Worm (Caenorhabditis elegans) whole organism, L2 larva: ENCODE data around the gene K01D12.5.

Experiments
- C34F6.9 ChIP-seq: fragments of 150-350 bp; optimal IDR thresholded peaks from 2 replicates; lab custom pipeline; 2014; ENCODE audit warnings: missing biosample characterization, missing genetic modification characterization
- F13H6.1 ChIP-seq: sonication (generic microtip); optimal IDR thresholded peaks from 2 replicates; lab custom pipeline; 2016; ENCODE audit warnings: missing genetic modification characterization, missing compliant biosample characterization
- R02D3.7 ChIP-seq: fragments of 150-350 bp; optimal IDR thresholded peaks from 2 replicates; lab custom pipeline; 2014; ENCODE audit warnings: missing biosample characterization, missing genetic modification characterization
- Y55F3AM.14 ChIP-seq: fragments of 200-800 bp; sonication (Bioruptor generic); optimal IDR thresholded peaks from 2 replicates; lab custom pipeline; 2018; ENCODE audit warnings: mild to moderate bottlenecking, missing genetic modification characterization, missing compliant biosample characterization
- ZK546.5 ChIP-seq: sonication (generic microtip); optimal IDR thresholded peaks from 2 replicates; lab custom pipeline; 2017; ENCODE audit warnings: missing biosample characterization, missing genetic modification characterization
- alr-1 ChIP-seq: fragments of 150-350 bp; optimal IDR thresholded peaks from 2 replicates; lab custom pipeline; 2014; ENCODE audit warnings: missing biosample characterization, missing genetic modification characterization
- aly-2 ChIP-seq: fragments of 150-350 bp; optimal IDR thresholded peaks from 2 replicates; lab custom pipeline; 2014; ENCODE audit warnings: missing biosample characterization, missing genetic modification characterization
- ama-1 ChIP-seq: fragments of 150-350 bp; optimal IDR thresholded peaks from 2 replicates; lab custom pipeline; 2018; ENCODE audit warnings: inconsistent platforms
- blmp-1 ChIP-seq: sonication (generic microtip); optimal IDR thresholded peaks from 2 replicates; lab custom pipeline; 2017; ENCODE audit warnings: missing genetic modification characterization, mild to moderate bottlenecking, missing compliant biosample characterization, antibody characterized with exemption, moderate library complexity; ENCODE audit not compliant: insufficient read depth
- ceh-16 ChIP-seq: fragments of 150-350 bp; optimal IDR thresholded peaks from 2 replicates; lab custom pipeline; 2014; ENCODE audit warnings: missing biosample characterization, missing genetic modification characterization
- crh-2 ChIP-seq: sonication (generic microtip); optimal IDR thresholded peaks from 2 replicates; lab custom pipeline; 2017; ENCODE audit warnings: missing biosample characterization, missing genetic modification characterization
- dmd-4 ChIP-seq: sonication (generic microtip); optimal IDR thresholded peaks from 2 replicates; lab custom pipeline; 2017; ENCODE audit warnings: missing biosample characterization, missing genetic modification characterization
- egl-27 ChIP-seq: sonication (generic microtip); optimal IDR thresholded peaks from 3 replicates; lab custom pipeline; 2017; ENCODE audit warnings: missing biosample characterization, missing genetic modification reagents, missing genetic modification characterization
- elt-1 ChIP-seq: fragments of 150-350 bp; optimal IDR thresholded peaks from 2 replicates; lab custom pipeline; 2014; ENCODE audit warnings: missing biosample characterization, missing genetic modification characterization
- elt-3 ChIP-seq: sonication (generic microtip); optimal IDR thresholded peaks from 2 replicates; lab custom pipeline; 2017; ENCODE audit warnings: missing biosample characterization, missing genetic modification characterization
- fos-1 ChIP-seq: fragments of 150-350 bp; optimal IDR thresholded peaks from 2 replicates; lab custom pipeline; 2014; ENCODE audit warnings: missing biosample characterization, missing genetic modification characterization
- gmeb-1 ChIP-seq: fragments of 150-350 bp; optimal IDR thresholded peaks from 2 replicates; lab custom pipeline; 2014; ENCODE audit warnings: missing biosample characterization, missing genetic modification characterization
- lin-11 ChIP-seq: fragments of 150-350 bp; sonication (generic microtip); optimal IDR thresholded peaks from 2 replicates; lab custom pipeline; 2014; ENCODE audit warnings: missing biosample characterization, missing genetic modification characterization, inconsistent platforms, mixed read lengths
- lin-39 ChIP-seq: fragments of 150-350 bp; optimal IDR thresholded peaks from 2 replicates; lab custom pipeline; 2014; ENCODE audit warnings: missing biosample characterization, missing genetic modification reagents, missing genetic modification characterization
- lsy-2 ChIP-seq, 2 experiments: fragments of 150-350 bp in 1 of 2; sonication (generic microtip) in 1 of 2; optimal IDR thresholded peaks; 2 replicates each; lab custom pipeline; 2014 to 2017; ENCODE audit warnings: missing biosample characterization in 2 of 2, missing genetic modification characterization in 2 of 2
- mab-5 ChIP-seq: fragments of 150-350 bp; optimal IDR thresholded peaks from 2 replicates; lab custom pipeline; 2014; ENCODE audit warnings: missing biosample characterization, missing genetic modification characterization
- nhr-10 ChIP-seq: sonication (generic microtip); optimal IDR thresholded peaks from 2 replicates; lab custom pipeline; 2017; ENCODE audit warnings: missing biosample characterization, missing genetic modification characterization
- nhr-11 ChIP-seq: fragments of 150-350 bp; optimal IDR thresholded peaks from 2 replicates; lab custom pipeline; 2014; ENCODE audit warnings: missing biosample characterization, missing genetic modification characterization
- nhr-129 ChIP-seq: fragments of 150-350 bp; optimal IDR thresholded peaks from 2 replicates; lab custom pipeline; 2014; ENCODE audit warnings: missing biosample characterization, missing genetic modification characterization
- nhr-237 ChIP-seq: fragments of 150-350 bp; optimal IDR thresholded peaks from 2 replicates; lab custom pipeline; 2014; ENCODE audit warnings: missing biosample characterization, missing genetic modification characterization
- nhr-25 ChIP-seq: fragments of 150-350 bp; sonication (generic microtip); optimal IDR thresholded peaks from 3 replicates; lab custom pipeline; 2014; ENCODE audit warnings: missing biosample characterization, missing genetic modification characterization
- nhr-77 ChIP-seq: fragments of 150-350 bp; optimal IDR thresholded peaks from 2 replicates; lab custom pipeline; 2014; ENCODE audit warnings: missing biosample characterization, missing genetic modification characterization
- peb-1 ChIP-seq: fragments of 150-350 bp; optimal IDR thresholded peaks from 2 replicates; lab custom pipeline; 2014; ENCODE audit warnings: missing biosample characterization, missing genetic modification characterization
- sem-4 ChIP-seq: fragments of 150-350 bp; optimal IDR thresholded peaks from 2 replicates; lab custom pipeline; 2014; ENCODE audit warnings: missing biosample characterization, missing genetic modification reagents, missing genetic modification characterization
- skn-1 ChIP-seq: sonication (generic microtip); optimal IDR thresholded peaks from 2 replicates; lab custom pipeline; 2017; ENCODE audit warnings: missing biosample characterization, missing genetic modification characterization
- sma-3 ChIP-seq: sonication (generic microtip); optimal IDR thresholded peaks from 2 replicates; lab custom pipeline; 2016; ENCODE audit warnings: missing genetic modification reagents, missing genetic modification characterization, missing compliant biosample characterization
- sma-9 ChIP-seq, 2 experiments: fragments of 150-350 bp in 1 of 2; sonication (generic microtip) in 1 of 2; optimal IDR thresholded peaks; 2 replicates each; lab custom pipeline; 2014 to 2016; ENCODE audit warnings: missing genetic modification characterization in 2 of 2, mild to moderate bottlenecking in 1 of 2, missing biosample characterization in 1 of 2, missing compliant biosample characterization in 1 of 2, missing genetic modification reagents in 1 of 2, moderate library complexity in 1 of 2
- snpc-4 ChIP-seq: fragments of 150-350 bp; optimal IDR thresholded peaks from 2 replicates; lab custom pipeline; 2014; ENCODE audit warnings: missing biosample characterization, missing genetic modification characterization
- unc-62 ChIP-seq: fragments of 150-350 bp; optimal IDR thresholded peaks from 2 replicates; lab custom pipeline; 2014; ENCODE audit warnings: missing biosample characterization, missing genetic modification reagents, missing genetic modification characterization
- zag-1 ChIP-seq: fragments of 150-350 bp; optimal IDR thresholded peaks from 2 replicates; lab custom pipeline; 2014; ENCODE audit warnings: missing biosample characterization, missing genetic modification characterization
- ztf-1 ChIP-seq: fragments of 200-800 bp; sonication (Bioruptor generic); conservative IDR thresholded peaks from 2 replicates; pipeline ENCODE4 v1.3.6; 2022; ENCODE audit warnings: missing genetic modification characterization, missing compliant biosample characterization
- ztf-11 ChIP-seq: sonication (generic microtip); optimal IDR thresholded peaks from 2 replicates; lab custom pipeline; 2017; ENCODE audit warnings: missing biosample characterization, missing genetic modification characterization

The K01D12.5 gene

ce11 chrV:12413651-12414114 lies 16.0 kb downstream of the K01D12.5 start, which contains the start of gene cdr-6:
Gene cdr-6 (minus strand): TSS chrV:12413701.
- peak in 1 of 2 experiments; percentile 3 for TF ChIP-seq lsy-2 (tag; optimal IDR thresholded peaks at IDR 0.05; lab: Kevin White, UChicago)
- TF ChIP-seq dmd-4 (tag; lab: Kevin White, UChicago) = no peak
- TF ChIP-seq nhr-129 (tag; lab: Kevin White, UChicago) = no peak
- TF ChIP-seq ama-1 = no peak
- TF ChIP-seq zag-1 (tag; lab: Kevin White, UChicago) = no peak
- TF ChIP-seq mab-5 (tag; lab: Kevin White, UChicago) = no peak
- TF ChIP-seq ztf-1 (GFP tag; lab: Robert Waterston, UW) = no peak
- TF ChIP-seq sma-9 (GFP tag; optimal IDR thresholded peaks at IDR 0.05; lab: Kevin White, UChicago) = peak; percentile 65
- no peak for TF ChIP-seq sma-9 (tag; optimal IDR thresholded peaks at IDR 0.05; lab: Kevin White, UChicago)
- TF ChIP-seq C34F6.9 (tag; lab: Kevin White, UChicago) = peak; percentile 32
- TF ChIP-seq sem-4 (tag; lab: Kevin White, UChicago) = no peak
- no peak for TF ChIP-seq egl-27 (tag; lab: Kevin White, UChicago)
- TF ChIP-seq ztf-11 = no peak
- TF ChIP-seq nhr-237 (tag; lab: Kevin White, UChicago) = no peak
- TF ChIP-seq nhr-10 (tag; lab: Kevin White, UChicago) = no peak
- TF ChIP-seq ZK546.5 (tag; lab: Kevin White, UChicago) = no peak
- no peak for TF ChIP-seq elt-3 (tag; lab: Kevin White, UChicago)
- TF ChIP-seq skn-1 (tag; lab: Kevin White, UChicago) = no peak
- no peak for TF ChIP-seq ceh-16 (tag; lab: Kevin White, UChicago)
- TF ChIP-seq peb-1 (tag; lab: Kevin White, UChicago) = no peak
- no peak for TF ChIP-seq gmeb-1 (tag; lab: Kevin White, UChicago)
- TF ChIP-seq F13H6.1 (tag; lab: Kevin White, UChicago) = peak; percentile 18
- TF ChIP-seq Y55F3AM.14 = no peak
- TF ChIP-seq unc-62 (GFP tag; lab: Kevin White, UChicago) = no peak
- TF ChIP-seq fos-1 (tag; lab: Kevin White, UChicago) = peak; percentile 30
- no peak for TF ChIP-seq nhr-25
- no peak for TF ChIP-seq nhr-77 (tag; lab: Kevin White, UChicago)
- TF ChIP-seq sma-3 (GFP tag; lab: Kevin White, UChicago) = no peak
- no peak for TF ChIP-seq R02D3.7 (tag; lab: Kevin White, UChicago)
- TF ChIP-seq snpc-4 (tag; lab: Kevin White, UChicago) = no peak

ce11 chrV:12414362-12414761 lies 16.7 kb downstream of the K01D12.5 start:
- peak; percentile 81 for TF ChIP-seq skn-1 (tag; lab: Kevin White, UChicago)
- no peak for TF ChIP-seq blmp-1 (tag; lab: Kevin White, UChicago)
- TF ChIP-seq fos-1 (tag; lab: Kevin White, UChicago) = peak; percentile 59

- TF ChIP-seq skn-1 (tag; lab: Kevin White, UChicago) = no peak
- peak; percentile 81 for TF ChIP-seq fos-1 (tag; lab: Kevin White, UChicago)
- TF ChIP-seq lsy-2 (tag; optimal IDR thresholded peaks at IDR 0.05; lab: Kevin White, UChicago) = no peak
- TF ChIP-seq sma-9 (GFP tag; optimal IDR thresholded peaks at IDR 0.05; lab: Kevin White, UChicago) = peak; percentile 63
- TF ChIP-seq sma-9 (tag; optimal IDR thresholded peaks at IDR 0.05; lab: Kevin White, UChicago) = no peak
These were observed 18.0 kb downstream of the K01D12.5 start, which contains the start of gene cdr-2 for ce11 chrV:12415656-12416055. Gene cdr-2 (minus strand): TSS chrV:12415709.

ce11 chrV:12417277-12417676 lies 19.6 kb downstream of the K01D12.5 start, which contains the start of gene cdr-3:
Gene cdr-3 (minus strand): TSS chrV:12417377.
- no peak for TF ChIP-seq dmd-4 (tag; lab: Kevin White, UChicago)
- no peak for TF ChIP-seq elt-1
- no peak for TF ChIP-seq nhr-10 (tag; lab: Kevin White, UChicago)
- TF ChIP-seq sma-3 (GFP tag; lab: Kevin White, UChicago) = no peak
- no peak for TF ChIP-seq peb-1 (tag; lab: Kevin White, UChicago)
- no peak for TF ChIP-seq lin-11 (tag; lab: Kevin White, UChicago)
- no peak for TF ChIP-seq unc-62 (GFP tag; lab: Kevin White, UChicago)
- TF ChIP-seq crh-2 (tag; lab: Kevin White, UChicago) = no peak
- no peak for TF ChIP-seq Y55F3AM.14
- TF ChIP-seq aly-2 = no peak
- no peak for TF ChIP-seq alr-1
- no peak for TF ChIP-seq C34F6.9 (tag; lab: Kevin White, UChicago)
- TF ChIP-seq blmp-1 (tag; lab: Kevin White, UChicago) = no peak
- TF ChIP-seq lin-39 = no peak
- TF ChIP-seq R02D3.7 (tag; lab: Kevin White, UChicago) = no peak
- TF ChIP-seq nhr-11 (tag; lab: Kevin White, UChicago) = no peak
- TF ChIP-seq fos-1 (tag; lab: Kevin White, UChicago) = no peak
- TF ChIP-seq F13H6.1 (tag; lab: Kevin White, UChicago) = no peak
- TF ChIP-seq skn-1 (tag; lab: Kevin White, UChicago) = no peak
- no peak for TF ChIP-seq nhr-77 (tag; lab: Kevin White, UChicago)
